Worm (Caenorhabditis elegans) whole organism, L2 larva: Measurements from ENCODE around the gene rha-1.

Experiments
- ZK546.5 ChIP-seq: sonication (generic microtip); optimal IDR thresholded peaks from 2 replicates; lab custom pipeline; 2017; ENCODE audit warnings: missing biosample characterization, missing genetic modification characterization
- aly-2 ChIP-seq: fragments of 150-350 bp; optimal IDR thresholded peaks from 2 replicates; lab custom pipeline; 2014; ENCODE audit warnings: missing biosample characterization, missing genetic modification characterization
- lin-11 ChIP-seq: fragments of 150-350 bp; sonication (generic microtip); optimal IDR thresholded peaks from 2 replicates; lab custom pipeline; 2014; ENCODE audit warnings: missing biosample characterization, missing genetic modification characterization, inconsistent platforms, mixed read lengths
- nhr-129 ChIP-seq: fragments of 150-350 bp; optimal IDR thresholded peaks from 2 replicates; lab custom pipeline; 2014; ENCODE audit warnings: missing biosample characterization, missing genetic modification characterization
- nhr-23 ChIP-seq: fragments of 150-350 bp; optimal IDR thresholded peaks from 2 replicates; lab custom pipeline; 2014; ENCODE audit warnings: missing biosample characterization, missing genetic modification reagents, missing genetic modification characterization
- snpc-4 ChIP-seq: fragments of 150-350 bp; optimal IDR thresholded peaks from 2 replicates; lab custom pipeline; 2014; ENCODE audit warnings: missing biosample characterization, missing genetic modification characterization
- unc-62 ChIP-seq: fragments of 150-350 bp; optimal IDR thresholded peaks from 2 replicates; lab custom pipeline; 2014; ENCODE audit warnings: missing biosample characterization, missing genetic modification reagents, missing genetic modification characterization

ce11 chrII:8873842-8874241 lies 9.6 kb downstream of the rha-1 start, which contains the start of gene T07D4.2:
- TF ChIP-seq lin-11 (tag; lab: Kevin White, UChicago): no peak
- no peak for TF ChIP-seq unc-62 (GFP tag; lab: Kevin White, UChicago)
- no peak for TF ChIP-seq snpc-4 (tag; lab: Kevin White, UChicago)
- TF ChIP-seq nhr-129: no peak
- TF ChIP-seq aly-2 (tag; lab: Kevin White, UChicago): no peak
- no peak for TF ChIP-seq ZK546.5 (tag; lab: Kevin White, UChicago)
- TF ChIP-seq nhr-23 (tag; lab: Kevin White, UChicago): no peak
